Worm (Caenorhabditis elegans) whole organism, L3 larva: ENCODE data around the gene mab-9.

ENCODE experiments used
- ZK546.5 ChIP-seq: sonication (generic microtip); optimal IDR thresholded peaks from 2 replicates; lab custom pipeline; 2017; ENCODE audit warnings: missing biosample characterization, missing genetic modification characterization
- aly-2 ChIP-seq: fragments of 150-350 bp; optimal IDR thresholded peaks from 2 replicates; lab custom pipeline; 2014; ENCODE audit warnings: missing biosample characterization, missing genetic modification characterization
- ama-1 ChIP-seq: fragments of 150-350 bp; optimal IDR thresholded peaks from 2 replicates; lab custom pipeline; 2018
- ceh-28 ChIP-seq: fragments of 150-350 bp; optimal IDR thresholded peaks from 2 replicates; lab custom pipeline; 2014; ENCODE audit warnings: missing biosample characterization, missing genetic modification reagents, missing genetic modification characterization
- daf-12 ChIP-seq: fragments of 150-350 bp; optimal IDR thresholded peaks from 2 replicates; lab custom pipeline; 2014; ENCODE audit warnings: missing biosample characterization, missing genetic modification reagents, missing genetic modification characterization
- egl-27 ChIP-seq: sonication (generic microtip); optimal IDR thresholded peaks from 4 replicates; lab custom pipeline; 2017; ENCODE audit warnings: missing biosample characterization, missing genetic modification reagents, missing genetic modification characterization
- egl-5 ChIP-seq: fragments of 150-350 bp; optimal IDR thresholded peaks from 2 replicates; lab custom pipeline; 2017; ENCODE audit warnings: missing biosample characterization, missing genetic modification reagents, missing genetic modification characterization, inconsistent platforms
- elt-1 ChIP-seq: fragments of 150-350 bp; optimal IDR thresholded peaks from 2 replicates; lab custom pipeline; 2014; ENCODE audit warnings: missing biosample characterization, missing genetic modification characterization
- elt-2 ChIP-seq: sonication (generic microtip); optimal IDR thresholded peaks from 2 replicates; lab custom pipeline; 2016; ENCODE audit warnings: missing genetic modification reagents, mild to moderate bottlenecking, missing genetic modification characterization, missing compliant biosample characterization
- elt-3 ChIP-seq, 3 experiments: fragments of 150-350 bp in 1 of 3; sonication (generic microtip) in 2 of 3; optimal IDR thresholded peaks; 2 replicates in 2 of 3; 4 replicates in 1 of 3; lab custom pipeline; 2014 to 2017; ENCODE audit warnings: missing biosample characterization in 3 of 3, missing genetic modification characterization in 3 of 3
- eor-1 ChIP-seq, 2 experiments: fragments of 150-350 bp; optimal IDR thresholded peaks; 2 replicates each; lab custom pipeline; 2014 to 2018; ENCODE audit warnings: missing biosample characterization in 2 of 2, missing genetic modification characterization in 2 of 2
- fkh-10 ChIP-seq: sonication (generic microtip); optimal IDR thresholded peaks from 2 replicates; lab custom pipeline; 2017; ENCODE audit warnings: missing biosample characterization, missing genetic modification reagents, missing genetic modification characterization
- fkh-2 ChIP-seq: fragments of 150-350 bp; optimal IDR thresholded peaks from 2 replicates; lab custom pipeline; 2014; ENCODE audit warnings: missing biosample characterization, missing genetic modification reagents, missing genetic modification characterization
- fos-1 ChIP-seq: fragments of 150-350 bp; optimal IDR thresholded peaks from 2 replicates; lab custom pipeline; 2014; ENCODE audit warnings: missing biosample characterization, missing genetic modification characterization
- hmg-11 ChIP-seq: sonication (generic microtip); optimal IDR thresholded peaks from 2 replicates; lab custom pipeline; 2016; ENCODE audit warnings: missing genetic modification characterization, missing compliant biosample characterization
- jun-1 ChIP-seq: fragments of 150-350 bp; optimal IDR thresholded peaks from 2 replicates; lab custom pipeline; 2014; ENCODE audit warnings: missing biosample characterization, missing genetic modification reagents, missing genetic modification characterization
- lin-15B ChIP-seq: fragments of 150-350 bp; optimal IDR thresholded peaks from 2 replicates; lab custom pipeline; 2014; ENCODE audit warnings: missing biosample characterization, missing genetic modification characterization
- lin-39 ChIP-seq: fragments of 150-350 bp; optimal IDR thresholded peaks from 2 replicates; lab custom pipeline; 2018; ENCODE audit warnings: missing biosample characterization, missing genetic modification reagents, missing genetic modification characterization
- lsy-12 ChIP-seq: sonication (generic microtip); optimal IDR thresholded peaks from 2 replicates; lab custom pipeline; 2016; ENCODE audit warnings: mild to moderate bottlenecking, missing genetic modification characterization, missing compliant biosample characterization
- nfya-1 ChIP-seq: sonication (generic microtip); optimal IDR thresholded peaks from 2 replicates; lab custom pipeline; 2017; ENCODE audit warnings: missing genetic modification characterization, mild to moderate bottlenecking, missing compliant biosample characterization, antibody characterized with exemption, moderate library complexity; ENCODE audit not compliant: insufficient read depth
- nhr-12 ChIP-seq: fragments of 150-350 bp; optimal IDR thresholded peaks from 2 replicates; lab custom pipeline; 2014; ENCODE audit warnings: missing biosample characterization, missing genetic modification characterization
- nhr-23 ChIP-seq: fragments of 150-350 bp; optimal IDR thresholded peaks from 2 replicates; lab custom pipeline; 2014; ENCODE audit warnings: missing biosample characterization, missing genetic modification reagents, missing genetic modification characterization
- nhr-237 ChIP-seq: fragments of 150-350 bp; optimal IDR thresholded peaks from 2 replicates; lab custom pipeline; 2014; ENCODE audit warnings: missing biosample characterization, missing genetic modification characterization
- nhr-25 ChIP-seq: sonication (generic microtip); optimal IDR thresholded peaks from 2 replicates; lab custom pipeline; 2017; ENCODE audit warnings: missing biosample characterization, missing genetic modification characterization
- nhr-67 ChIP-seq: fragments of 150-350 bp; optimal IDR thresholded peaks from 2 replicates; lab custom pipeline; 2014; ENCODE audit warnings: missing biosample characterization, missing genetic modification characterization
- pha-4 ChIP-seq: fragments of 150-350 bp; optimal IDR thresholded peaks from 2 replicates; lab custom pipeline; 2014; ENCODE audit warnings: missing biosample characterization, missing genetic modification reagents, missing genetic modification characterization
- pqm-1 ChIP-seq: fragments of 150-350 bp; optimal IDR thresholded peaks from 2 replicates; lab custom pipeline; 2017; ENCODE audit warnings: missing biosample characterization, missing genetic modification characterization, inconsistent platforms
- sea-2 ChIP-seq: fragments of 150-350 bp; sonication (generic microtip); optimal IDR thresholded peaks from 4 replicates; lab custom pipeline; 2014; ENCODE audit warnings: missing biosample characterization, missing genetic modification reagents, missing genetic modification characterization
- skn-1 ChIP-seq: fragments of 150-350 bp; optimal IDR thresholded peaks from 2 replicates; lab custom pipeline; 2014; ENCODE audit warnings: missing biosample characterization, missing genetic modification characterization
- snpc-4 ChIP-seq: fragments of 150-350 bp; optimal IDR thresholded peaks from 2 replicates; lab custom pipeline; 2014; ENCODE audit warnings: missing biosample characterization, missing genetic modification characterization
- tbx-2 ChIP-seq: sonication (generic microtip); optimal IDR thresholded peaks from 2 replicates; lab custom pipeline; 2016; ENCODE audit warnings: mild to moderate bottlenecking, missing genetic modification characterization, missing compliant biosample characterization
- unc-39 ChIP-seq: sonication (generic microtip); optimal IDR thresholded peaks from 4 replicates; lab custom pipeline; 2017; ENCODE audit warnings: missing biosample characterization, missing genetic modification characterization

Gene mab-9

ce11 chrII:475312-475711 is 40.5 kb upstream of the mab-9 start:
- TF ChIP-seq egl-27 (tag; lab: Kevin White, UChicago) = no peak
- TF ChIP-seq ama-1 (lab: Kevin White, UChicago) = no peak
- TF ChIP-seq ZK546.5 (tag; lab: Kevin White, UChicago) = no peak
- no peak for TF ChIP-seq ceh-28
- no peak for TF ChIP-seq jun-1 (tag; lab: Kevin White, UChicago)

- no peak for TF ChIP-seq tbx-2 (tag; lab: Kevin White, UChicago)
- TF ChIP-seq lin-15B = peak; percentile 88
- no peak for TF ChIP-seq nhr-237 (tag; lab: Kevin White, UChicago)
- peak; percentile 64 for TF ChIP-seq nfya-1 (tag; lab: Kevin White, UChicago)
- TF ChIP-seq aly-2 (tag; lab: Kevin White, UChicago) = no peak
- TF ChIP-seq fkh-2 (tag; lab: Kevin White, UChicago) = no peak
- no peak for TF ChIP-seq ama-1 (lab: Kevin White, UChicago)
- peak; percentile 21 for TF ChIP-seq hmg-11 (tag; lab: Kevin White, UChicago)
- TF ChIP-seq ceh-28 = peak; percentile 33
- peak; percentile 28 for TF ChIP-seq egl-5 (tag; lab: Kevin White, UChicago)
- peak; percentile 31 for TF ChIP-seq nhr-25 (tag; lab: Kevin White, UChicago)
- peak; percentile 19 for TF ChIP-seq skn-1 (tag; lab: Kevin White, UChicago)
- TF ChIP-seq ZK546.5 (tag; lab: Kevin White, UChicago) = no peak
- TF ChIP-seq elt-2 = peak; percentile 12
- peak; percentile 31 for TF ChIP-seq lin-39 (tag; lab: Kevin White, UChicago)
- peak; percentile 43 for TF ChIP-seq pha-4 (tag; lab: Kevin White, UChicago)
- no peak for TF ChIP-seq nhr-67
- TF ChIP-seq nhr-23 (tag; lab: Kevin White, UChicago) = peak; percentile 24
Observed at ce11 chrII:475890-476420, 39.9 kb upstream of the mab-9 start, which contains the start of gene nsun-1. nsun-1 (minus strand) TSS chrII:475940.

ce11 chrII:484328-484916 is 31.4 kb upstream of the mab-9 start, which contains the start of the genes gldi-1 and prp-21:
gldi-1 (minus strand) TSS chrII:484378.
prp-21 (plus strand) TSS chrII:484866.
- TF ChIP-seq lin-15B = peak; percentile 80
- TF ChIP-seq ceh-28 = no peak
- TF ChIP-seq fkh-10 = no peak
- no peak for TF ChIP-seq sea-2 (GFP tag; lab: Kevin White, UChicago)
- peak; percentile 56 for TF ChIP-seq pha-4 (tag; lab: Kevin White, UChicago)
- TF ChIP-seq lsy-12 (tag; lab: Kevin White, UChicago) = no peak
- peak; percentile 13 for TF ChIP-seq snpc-4 (tag; lab: Kevin White, UChicago)

ce11 chrII:495124-495523 is 20.7 kb upstream of the mab-9 start, which contains the start of gene sms-5:
sms-5 (plus strand) TSS chrII:495424.
- TF ChIP-seq pqm-1 (tag; lab: Kevin White, UChicago) = no peak
- no peak for TF ChIP-seq nhr-67
- TF ChIP-seq daf-12 = no peak
- no peak for TF ChIP-seq ceh-28
- no peak for TF ChIP-seq elt-3 (tag; optimal IDR thresholded peaks at IDR 0.05; lab: Kevin White, UChicago)
- no peak for TF ChIP-seq eor-1 (tag; optimal IDR thresholded peaks at IDR 0.05; lab: Kevin White, UChicago)
- TF ChIP-seq fkh-10 = no peak
- TF ChIP-seq nfya-1 (tag; lab: Kevin White, UChicago) = no peak
- TF ChIP-seq fos-1 (tag; lab: Kevin White, UChicago) = no peak
- no peak for TF ChIP-seq lin-15B
- no peak for TF ChIP-seq unc-39 (tag; lab: Kevin White, UChicago)
- TF ChIP-seq elt-2 = no peak
- TF ChIP-seq, all 47 proteins: peak for 0

- TF ChIP-seq nhr-12 = no peak
- no peak for TF ChIP-seq elt-3 (tag; optimal IDR thresholded peaks at IDR 0.05; lab: Kevin White, UChicago)
- no peak for TF ChIP-seq elt-1
- TF ChIP-seq egl-27 (tag; lab: Kevin White, UChicago) = no peak
- no peak for TF ChIP-seq tbx-2 (tag; lab: Kevin White, UChicago)
- TF ChIP-seq ZK546.5 (tag; lab: Kevin White, UChicago) = no peak
Observed at ce11 chrII:502638-503037, 13.2 kb upstream of the mab-9 start.
